Fruit fly (Drosophila melanogaster) whole organism, embryonic: ENCODE results near the gene CG4629.

Experiments used
- Awh ChIP-seq: fragments of 200-800 bp; sonication (Bioruptor generic); IDR thresholded peaks from 2 replicates; pipeline ENCODE4, ENCODE4 v1.3.6; 2022; ENCODE audit warnings: missing biosample characterization, missing genetic modification characterization
- Bgb ChIP-seq: fragments of 200-800 bp; sonication (Bioruptor generic); IDR thresholded peaks from 2 replicates; pipeline ENCODE4 v1.3.6; 2022; ENCODE audit warnings: missing biosample characterization, missing genetic modification characterization; ENCODE audit not compliant: partially characterized antibody
- CG11560 ChIP-seq: fragments of 200-800 bp; sonication (Bioruptor generic); IDR thresholded peaks from 3 replicates; pipeline ENCODE4 v1.3.6; 2022; ENCODE audit warnings: missing biosample characterization, missing genetic modification characterization
- CG11696 ChIP-seq: fragments of 200-800 bp; sonication (Bioruptor generic); IDR thresholded peaks from 2 replicates; pipeline ENCODE4 v1.3.6; 2022; ENCODE audit warnings: missing biosample characterization, missing genetic modification characterization
- CG13123 ChIP-seq: fragments of 200-800 bp; sonication (Bioruptor generic); optimal IDR thresholded peaks from 2 replicates; lab custom pipeline; 2016; ENCODE audit warnings: missing biosample characterization, missing genetic modification characterization
- CG13894 ChIP-seq: fragments of 200-800 bp; sonication (Bioruptor generic); optimal IDR thresholded peaks from 3 replicates; lab custom pipeline; 2018; ENCODE audit warnings: missing biosample characterization, mild to moderate bottlenecking, missing genetic modification characterization, moderate library complexity
- CG15073 ChIP-seq: fragments of 200-800 bp; sonication (Bioruptor generic); optimal IDR thresholded peaks from 2 replicates; lab custom pipeline; 2016; ENCODE audit warnings: missing biosample characterization, missing genetic modification characterization
- CG15696 ChIP-seq: fragments of 200-800 bp; sonication (Bioruptor generic); optimal IDR thresholded peaks from 2 replicates; lab custom pipeline; 2019; ENCODE audit warnings: missing biosample characterization, mild to moderate bottlenecking, missing genetic modification characterization, moderate library complexity
- CG1603 ChIP-seq: fragments of 200-800 bp; sonication (Bioruptor generic); optimal IDR thresholded peaks from 2 replicates; lab custom pipeline; 2019; ENCODE audit warnings: missing biosample characterization, mild to moderate bottlenecking, missing genetic modification characterization, moderate library complexity
- CG17568 ChIP-seq: fragments of 200-800 bp; sonication (Bioruptor generic); optimal IDR thresholded peaks from 2 replicates; lab custom pipeline; 2018; ENCODE audit warnings: missing biosample characterization, mild to moderate bottlenecking, missing genetic modification characterization, moderate library complexity
- CG2129 ChIP-seq: fragments of 200-800 bp; sonication (Bioruptor generic); IDR thresholded peaks from 2 replicates; pipeline ENCODE4 v1.3.6; 2022; ENCODE audit warnings: missing biosample characterization, missing genetic modification characterization; ENCODE audit not compliant: partially characterized antibody
- CG4404 ChIP-seq: fragments of 200-800 bp; sonication (Bioruptor generic); IDR thresholded peaks from 2 replicates; pipeline ENCODE4 v1.3.6; 2022; ENCODE audit warnings: missing biosample characterization, missing genetic modification characterization
- CG6272 ChIP-seq: fragments of 200-800 bp; sonication (Bioruptor generic); IDR thresholded peaks from 2 replicates; pipeline ENCODE4 v1.3.6; 2022; ENCODE audit warnings: missing biosample characterization, missing genetic modification characterization
- CG6813 ChIP-seq: fragments of 200-800 bp; sonication (Bioruptor generic); optimal IDR thresholded peaks from 2 replicates; lab custom pipeline; 2017; ENCODE audit warnings: missing biosample characterization, missing genetic modification characterization, mild to moderate bottlenecking, moderate library complexity, missing genetic modification reagents
- CG7357 ChIP-seq: fragments of 200-800 bp; sonication (Bioruptor generic); IDR thresholded peaks from 3 replicates; pipeline ENCODE4 v1.3.6; 2022; ENCODE audit warnings: missing biosample characterization, missing genetic modification characterization
- CG8290 ChIP-seq, 3 experiments: fragments of 200-800 bp; sonication (Bioruptor generic); optimal IDR thresholded peaks; 2 replicates each; lab custom pipeline; 2016 to 2019; ENCODE audit warnings: missing biosample characterization in 3 of 3, missing genetic modification characterization in 3 of 3, mild to moderate bottlenecking in 2 of 3, moderate library complexity in 1 of 3
- CG9797 ChIP-seq: fragments of 200-800 bp; sonication (Bioruptor generic); optimal IDR thresholded peaks from 3 replicates; lab custom pipeline; 2018; ENCODE audit warnings: missing biosample characterization, mild to moderate bottlenecking, missing genetic modification characterization
- CG9932 ChIP-seq: fragments of 200-800 bp; sonication (Bioruptor generic); IDR thresholded peaks from 2 replicates; pipeline ENCODE4 v1.3.6; 2022; ENCODE audit warnings: missing biosample characterization, missing genetic modification characterization
- CkIIα-i1 ChIP-seq: fragments of 200-800 bp; sonication (Bioruptor generic); IDR thresholded peaks from 2 replicates; pipeline ENCODE4 v1.3.6; 2022; ENCODE audit warnings: missing biosample characterization, missing genetic modification characterization
- CoRest ChIP-seq: fragments of 200-800 bp; sonication (Bioruptor generic); optimal IDR thresholded peaks from 3 replicates; lab custom pipeline; 2018; ENCODE audit warnings: missing biosample characterization, mild to moderate bottlenecking, missing genetic modification characterization, moderate library complexity
- Deaf1 ChIP-seq: fragments of 200-800 bp; optimal IDR thresholded peaks from 3 replicates; lab custom pipeline; 2019; ENCODE audit warnings: missing biosample characterization, mild to moderate bottlenecking, missing genetic modification characterization, moderate library complexity
- HLH3B ChIP-seq: fragments of 200-800 bp; sonication (Bioruptor generic); IDR thresholded peaks from 2 replicates; pipeline ENCODE4 v1.3.6; 2022; ENCODE audit warnings: missing biosample characterization, missing genetic modification characterization
- Ptx1 ChIP-seq: fragments of 200-800 bp; sonication (Bioruptor generic); IDR thresholded peaks from 2 replicates; pipeline ENCODE4 v1.3.6; 2022; ENCODE audit warnings: missing biosample characterization, missing genetic modification characterization
- Ravus ChIP-seq: fragments of 200-800 bp; sonication (Bioruptor generic); IDR thresholded peaks from 2 replicates; pipeline ENCODE4 v1.3.6; 2022; ENCODE audit warnings: missing biosample characterization, missing genetic modification characterization
- Tbp ChIP-seq: fragments of >200 bp; optimal IDR thresholded peaks from 2 replicates; lab custom pipeline; 2018; ENCODE audit warnings: missing biosample characterization, missing genetic modification characterization
- Trl ChIP-seq, 3 experiments: fragments of >200 bp in 2 of 3; fragments of 200-800 bp in 1 of 3; sonication (Bioruptor generic) in 1 of 3; optimal IDR thresholded peaks; 2 replicates in 1 of 3; 3 replicates in 2 of 3; lab custom pipeline; 2016 to 2017; ENCODE audit warnings: missing biosample characterization in 1 of 3, missing genetic modification characterization in 1 of 3
- abd-A ChIP-seq: fragments of 200-800 bp; sonication (Bioruptor generic); optimal IDR thresholded peaks from 3 replicates; lab custom pipeline; 2019; ENCODE audit warnings: missing biosample characterization, mild to moderate bottlenecking, missing genetic modification characterization, moderate library complexity
- amos ChIP-seq: fragments of 200-800 bp; sonication (Bioruptor generic); IDR thresholded peaks from 2 replicates; pipeline ENCODE4 v1.3.6; 2022; ENCODE audit warnings: missing biosample characterization, missing genetic modification characterization; ENCODE audit not compliant: partially characterized antibody
- aop ChIP-seq: fragments of 200-800 bp; sonication (Bioruptor generic); IDR thresholded peaks from 2 replicates; pipeline ENCODE4 v1.3.6; 2022; ENCODE audit warnings: missing biosample characterization, missing genetic modification characterization
- az2 ChIP-seq: fragments of 200-800 bp; sonication (Bioruptor generic); optimal IDR thresholded peaks from 3 replicates; lab custom pipeline; 2016; ENCODE audit warnings: missing biosample characterization, missing genetic modification characterization
- bbx ChIP-seq: fragments of 200-800 bp; sonication (Bioruptor generic); IDR thresholded peaks from 2 replicates; pipeline ENCODE4 v1.3.6; 2022; ENCODE audit warnings: missing biosample characterization, missing genetic modification characterization; ENCODE audit not compliant: partially characterized antibody
- br ChIP-seq: fragments of >200 bp; optimal IDR thresholded peaks from 2 replicates; lab custom pipeline; 2017
- bsh ChIP-seq, 2 experiments: fragments of 200-800 bp; sonication (Bioruptor generic); optimal IDR thresholded peaks; 2 replicates each; lab custom pipeline; 2017 to 2018; ENCODE audit warnings: mild to moderate bottlenecking in 2 of 2, missing biosample characterization in 2 of 2, missing genetic modification characterization in 2 of 2, moderate library complexity in 1 of 2
- chinmo ChIP-seq: fragments of 200-800 bp; sonication (Bioruptor generic); IDR thresholded peaks from 4 replicates; pipeline ENCODE4 v1.3.6; 2022; ENCODE audit warnings: missing biosample characterization, missing genetic modification characterization; ENCODE audit not compliant: partially characterized antibody
- dan ChIP-seq: fragments of 200-800 bp; sonication (Bioruptor generic); IDR thresholded peaks from 2 replicates; pipeline ENCODE4 v1.3.6; 2022; ENCODE audit warnings: missing biosample characterization, missing genetic modification characterization
- dmrt11E ChIP-seq: fragments of 200-800 bp; sonication (Bioruptor generic); optimal IDR thresholded peaks from 3 replicates; lab custom pipeline; 2018; ENCODE audit warnings: missing biosample characterization, mild to moderate bottlenecking, missing genetic modification characterization, moderate library complexity
- dpn ChIP-seq, 2 experiments: fragments of 200-800 bp; sonication (Bioruptor generic); optimal IDR thresholded peaks; 3 replicates each; lab custom pipeline; 2016; ENCODE audit warnings: missing biosample characterization in 2 of 2, missing genetic modification characterization in 2 of 2
- emc ChIP-seq: fragments of 200-800 bp; sonication (Bioruptor generic); optimal IDR thresholded peaks from 2 replicates; lab custom pipeline; 2016; ENCODE audit warnings: missing biosample characterization, missing genetic modification characterization
- eve ChIP-seq, 2 experiments: fragments of >200 bp; optimal IDR thresholded peaks; 2 replicates each; lab custom pipeline; 2017; ENCODE audit warnings: missing biosample characterization in 2 of 2, missing genetic modification characterization in 2 of 2
- ewg ChIP-seq: fragments of 200-800 bp; sonication (Bioruptor generic); optimal IDR thresholded peaks from 3 replicates; lab custom pipeline; 2017; ENCODE audit warnings: mild to moderate bottlenecking, missing biosample characterization, missing genetic modification reagents, missing genetic modification characterization
- fd64A ChIP-seq: fragments of 200-800 bp; sonication (Bioruptor generic); optimal IDR thresholded peaks from 3 replicates; lab custom pipeline; 2018; ENCODE audit warnings: missing biosample characterization, mild to moderate bottlenecking, missing genetic modification characterization
- grau ChIP-seq: fragments of 200-800 bp; optimal IDR thresholded peaks from 3 replicates; lab custom pipeline; 2019; ENCODE audit warnings: missing biosample characterization, mild to moderate bottlenecking, missing genetic modification characterization, moderate library complexity
- nerfin-1 ChIP-seq: fragments of 200-800 bp; sonication (Bioruptor generic); optimal IDR thresholded peaks from 3 replicates; lab custom pipeline; 2019; ENCODE audit warnings: missing biosample characterization, mild to moderate bottlenecking, missing genetic modification characterization, moderate library complexity
- nerfin-2 ChIP-seq: fragments of 200-800 bp; sonication (Bioruptor generic); IDR thresholded peaks from 2 replicates; pipeline ENCODE4 v1.3.6; 2022; ENCODE audit warnings: missing biosample characterization, missing genetic modification characterization; ENCODE audit not compliant: partially characterized antibody
- onecut ChIP-seq: fragments of 200-800 bp; sonication (Bioruptor generic); IDR thresholded peaks from 2 replicates; pipeline ENCODE4 v1.3.6; 2022; ENCODE audit warnings: missing biosample characterization, missing genetic modification characterization
- pros ChIP-seq: fragments of 200-800 bp; sonication (Bioruptor generic); optimal IDR thresholded peaks from 3 replicates; lab custom pipeline; 2019; ENCODE audit warnings: missing biosample characterization, mild to moderate bottlenecking, missing genetic modification characterization, moderate library complexity
- sd ChIP-seq: fragments of 200-800 bp; sonication (Bioruptor generic); optimal IDR thresholded peaks from 3 replicates; lab custom pipeline; 2018; ENCODE audit warnings: missing biosample characterization, mild to moderate bottlenecking, missing genetic modification characterization, moderate library complexity
- sisA ChIP-seq: fragments of 200-800 bp; sonication (Bioruptor generic); IDR thresholded peaks from 2 replicates; pipeline ENCODE4 v1.3.6; 2022; ENCODE audit warnings: missing biosample characterization, missing genetic modification characterization
- ssp ChIP-seq: fragments of 200-800 bp; sonication (Bioruptor generic); IDR thresholded peaks from 2 replicates; pipeline ENCODE4 v1.3.6; 2022; ENCODE audit warnings: missing biosample characterization, missing genetic modification characterization
- tio ChIP-seq: fragments of 200-800 bp; sonication (Bioruptor generic); optimal IDR thresholded peaks from 2 replicates; lab custom pipeline; 2017; ENCODE audit warnings: missing biosample characterization, missing genetic modification characterization, inconsistent platforms

The CG4629 gene

DNA sequence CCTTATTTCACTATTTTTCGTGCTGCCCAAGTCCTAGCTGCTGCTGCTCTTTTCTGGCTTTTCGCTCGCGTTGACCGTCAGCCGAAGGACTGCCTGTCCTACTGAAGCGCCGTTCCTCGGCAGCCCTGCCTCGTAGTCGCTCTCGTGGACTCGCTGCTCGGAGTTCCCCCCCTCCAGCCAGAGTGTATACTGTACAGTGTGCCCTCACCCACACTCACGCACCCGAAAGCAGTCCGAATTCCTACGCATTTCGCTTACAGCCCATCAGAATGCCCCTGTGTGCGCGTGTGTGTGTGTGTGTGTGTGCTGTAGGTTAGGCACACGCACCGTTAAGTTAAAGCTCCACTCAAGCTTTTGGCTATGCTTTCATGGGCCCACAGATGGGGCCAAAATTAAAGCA lies 54.3 kb downstream of the CG4629 start, which contains the start of gene IA-2 (continued):
- TF ChIP-seq CG1603 (tag; lab: Kevin White, UChicago), result no peak
- no peak for TF ChIP-seq dmrt11E (tag; lab: Kevin White, UChicago)
- no peak for TF ChIP-seq tio (GFP tag; lab: Kevin White, UChicago)
- peak; percentile 30; the same call in 1 of the 2 replicates for TF ChIP-seq amos (GFP tag; lab: Robert Waterston, UW)
- no peak for TF ChIP-seq CG17568 (GFP tag; lab: Kevin White, UChicago)
- TF ChIP-seq Awh (GFP tag; lab: Robert Waterston, UW), result no peak
- TF ChIP-seq grau, result peak; percentile 70
- no peak for TF ChIP-seq onecut (GFP tag; lab: Robert Waterston, UW)
- TF ChIP-seq chinmo (GFP tag; lab: Robert Waterston, UW), result 0 out of 4 replicates have a peak, but pooled peaks have one; percentile 26
- TF ChIP-seq Trl (optimal IDR thresholded peaks at IDR 0.05; lab: Kevin White, UChicago), result no peak
- no peak for TF ChIP-seq Trl (GFP tag; optimal IDR thresholded peaks at IDR 0.05; lab: Kevin White, UChicago)
- TF ChIP-seq CG15073 (GFP tag; lab: Kevin White, UChicago), result no peak
- no peak for TF ChIP-seq Ravus (GFP tag; lab: Robert Waterston, UW)
- TF ChIP-seq aop (GFP tag; lab: Robert Waterston, UW), result no peak
- no peak for TF ChIP-seq CG9797 (GFP tag; lab: Kevin White, UChicago)
- TF ChIP-seq pros, result no peak
- TF ChIP-seq Deaf1, result peak; percentile 92
- no peak for TF ChIP-seq dpn (GFP tag; optimal IDR thresholded peaks at IDR 0.05; lab: Kevin White, UChicago)
- TF ChIP-seq CG9932 (GFP tag; lab: Robert Waterston, UW), result 0 out of 2 replicates have a peak, but pooled peaks have one; percentile 8
- TF ChIP-seq fd64A (GFP tag; lab: Kevin White, UChicago), result no peak
- TF ChIP-seq CG7357 (GFP tag; lab: Robert Waterston, UW), result no peak
- no peak for TF ChIP-seq ssp
- no peak for TF ChIP-seq CG2129 (GFP tag; lab: Robert Waterston, UW)
- no peak for TF ChIP-seq eve (GFP tag; optimal IDR thresholded peaks at IDR 0.05; lab: Kevin White, UChicago)
- peak; percentile 34; the same call in 1 of the 2 replicates for TF ChIP-seq Bgb (GFP tag; lab: Robert Waterston, UW)
- no peak for TF ChIP-seq ewg (GFP tag; lab: Kevin White, UChicago)
- peak; percentile 6 for TF ChIP-seq abd-A (tag; lab: Kevin White, UChicago)
- TF ChIP-seq CG8290 (GFP tag; optimal IDR thresholded peaks at IDR 0.05; lab: Kevin White, UChicago), result no peak
- peak in 1 of 2 experiments; percentile 22 for TF ChIP-seq CG8290 (tag; optimal IDR thresholded peaks at IDR 0.05; lab: Kevin White, UChicago)
- peak; percentile 33 for TF ChIP-seq sd (tag; lab: Kevin White, UChicago)
- TF ChIP-seq az2 (GFP tag; lab: Kevin White, UChicago), result no peak
- no peak for TF ChIP-seq sisA (GFP tag; lab: Robert Waterston, UW)
- TF ChIP-seq CG11696 (GFP tag; lab: Robert Waterston, UW), result no peak
- no peak for TF ChIP-seq CG13894 (tag; lab: Kevin White, UChicago)
- TF ChIP-seq nerfin-2, result 0 out of 2 replicates have a peak, but pooled peaks have one; percentile 32
- TF ChIP-seq bbx (GFP tag; lab: Robert Waterston, UW), result no peak
- no peak for TF ChIP-seq Ptx1 (GFP tag; lab: Robert Waterston, UW)
- TF ChIP-seq CkIIα-i1 (GFP tag; lab: Robert Waterston, UW), result no peak
- TF ChIP-seq Tbp, result no peak
- TF ChIP-seq br (lab: Kevin White, UChicago), result no peak
- TF ChIP-seq CG6813 (GFP tag; lab: Kevin White, UChicago), result no peak
- no peak for TF ChIP-seq CG6272 (GFP tag; lab: Robert Waterston, UW)
- no peak for TF ChIP-seq CoRest (tag; lab: Kevin White, UChicago)
- TF ChIP-seq CG13123 (GFP tag; lab: Kevin White, UChicago), result no peak
- TF ChIP-seq nerfin-1, result peak; percentile 70
- TF ChIP-seq CG15696, result no peak
- TF ChIP-seq HLH3B, result no peak
- no peak for TF ChIP-seq bsh (GFP tag; optimal IDR thresholded peaks at IDR 0.05; lab: Kevin White, UChicago)
- no peak for TF ChIP-seq dan (GFP tag; lab: Robert Waterston, UW)
- no peak for TF ChIP-seq emc
- no peak for TF ChIP-seq CG11560 (tag; lab: Robert Waterston, UW)
- TF ChIP-seq CG4404, result no peak
